Fruit fly (Drosophila melanogaster) whole organism, embryonic: ENCODE results near the gene Gr61a.

Source experiments
- Ada2b ChIP-seq: fragments of 200-800 bp; sonication (Bioruptor generic); IDR thresholded peaks from 2 replicates; pipeline ENCODE4 v1.3.6; 2022; ENCODE audit warnings: missing biosample characterization, missing genetic modification characterization
- Blimp-1 ChIP-seq: fragments of 200-800 bp; sonication (Bioruptor generic); optimal IDR thresholded peaks from 3 replicates; lab custom pipeline; 2018; ENCODE audit warnings: missing biosample characterization, missing genetic modification characterization, mild to moderate bottlenecking, moderate library complexity, missing genetic modification reagents
- Bteb2 ChIP-seq: fragments of 200-800 bp; sonication (Bioruptor generic); optimal IDR thresholded peaks from 2 replicates; lab custom pipeline; 2016; ENCODE audit warnings: missing biosample characterization, missing genetic modification characterization
- CG11696 ChIP-seq: fragments of 200-800 bp; sonication (Bioruptor generic); IDR thresholded peaks from 2 replicates; pipeline ENCODE4 v1.3.6; 2022; ENCODE audit warnings: missing biosample characterization, missing genetic modification characterization
- CG12219 ChIP-seq: fragments of 200-800 bp; sonication (Bioruptor generic); optimal IDR thresholded peaks from 3 replicates; lab custom pipeline; 2018; ENCODE audit warnings: missing biosample characterization, mild to moderate bottlenecking, missing genetic modification characterization
- CG1603 ChIP-seq: fragments of 200-800 bp; sonication (Bioruptor generic); optimal IDR thresholded peaks from 2 replicates; lab custom pipeline; 2019; ENCODE audit warnings: missing biosample characterization, mild to moderate bottlenecking, missing genetic modification characterization, moderate library complexity
- CG16863 ChIP-seq: fragments of 200-800 bp; sonication (Bioruptor generic); optimal IDR thresholded peaks from 3 replicates; lab custom pipeline; 2016; ENCODE audit warnings: missing biosample characterization, missing genetic modification characterization
- CG17328 ChIP-seq: fragments of 200-800 bp; sonication (Bioruptor generic); IDR thresholded peaks from 2 replicates; pipeline ENCODE4 v1.3.6; 2022; ENCODE audit warnings: missing biosample characterization, missing genetic modification characterization
- CG17359 ChIP-seq: fragments of 200-800 bp; sonication (Bioruptor generic); optimal IDR thresholded peaks from 3 replicates; lab custom pipeline; 2018; ENCODE audit warnings: missing biosample characterization, mild to moderate bottlenecking, missing genetic modification characterization, moderate library complexity
- CG17385 ChIP-seq: fragments of 200-800 bp; sonication (Bioruptor generic); optimal IDR thresholded peaks from 3 replicates; lab custom pipeline; 2018; ENCODE audit warnings: missing biosample characterization, mild to moderate bottlenecking, missing genetic modification characterization
- CG17802 ChIP-seq: fragments of 200-800 bp; sonication (Bioruptor generic); optimal IDR thresholded peaks from 2 replicates; lab custom pipeline; 2018; ENCODE audit warnings: missing biosample characterization, mild to moderate bottlenecking, missing genetic modification characterization, moderate library complexity
- CG2678 ChIP-seq: fragments of 200-800 bp; sonication (Bioruptor generic); optimal IDR thresholded peaks from 3 replicates; lab custom pipeline; 2019; ENCODE audit warnings: missing biosample characterization, mild to moderate bottlenecking, missing genetic modification characterization, moderate library complexity
- CG2889 ChIP-seq: fragments of 200-800 bp; sonication (Bioruptor generic); IDR thresholded peaks from 3 replicates; pipeline ENCODE4 v1.3.6; 2022; ENCODE audit warnings: missing biosample characterization, missing genetic modification characterization
- CG5245 ChIP-seq: fragments of 200-800 bp; sonication (Bioruptor generic); optimal IDR thresholded peaks from 3 replicates; lab custom pipeline; 2016; ENCODE audit warnings: missing biosample characterization, missing genetic modification characterization
- CG9437 ChIP-seq: fragments of 200-800 bp; sonication (Bioruptor generic); optimal IDR thresholded peaks from 2 replicates; lab custom pipeline; 2018; ENCODE audit warnings: missing biosample characterization, mild to moderate bottlenecking, missing genetic modification characterization
- CoRest ChIP-seq: fragments of 200-800 bp; sonication (Bioruptor generic); optimal IDR thresholded peaks from 3 replicates; lab custom pipeline; 2018; ENCODE audit warnings: missing biosample characterization, mild to moderate bottlenecking, missing genetic modification characterization, moderate library complexity
- Dp ChIP-seq: fragments of 200-800 bp; sonication (Bioruptor generic); optimal IDR thresholded peaks from 2 replicates; lab custom pipeline; 2018; ENCODE audit warnings: missing biosample characterization, mild to moderate bottlenecking, missing genetic modification characterization, moderate library complexity
- Mad ChIP-seq: fragments of 200-800 bp; sonication (Bioruptor generic); optimal IDR thresholded peaks from 2 replicates; lab custom pipeline; 2016; ENCODE audit warnings: missing biosample characterization, missing genetic modification characterization
- Med ChIP-seq: fragments of 200-800 bp; sonication (Bioruptor generic); peaks from one replicate; lab custom pipeline; 2016; ENCODE audit warnings: missing biosample characterization, missing genetic modification characterization, mild to moderate bottlenecking, inconsistent platforms, moderate library complexity
- Ravus ChIP-seq: fragments of 200-800 bp; sonication (Bioruptor generic); IDR thresholded peaks from 2 replicates; pipeline ENCODE4 v1.3.6; 2022; ENCODE audit warnings: missing biosample characterization, missing genetic modification characterization
- Sox100B ChIP-seq: fragments of 200-800 bp; sonication (Bioruptor generic); optimal IDR thresholded peaks from 3 replicates; lab custom pipeline; 2018; ENCODE audit warnings: missing biosample characterization, mild to moderate bottlenecking, missing genetic modification characterization
- Sry-β ChIP-seq: fragments of 200-800 bp; sonication (Bioruptor generic); optimal IDR thresholded peaks from 2 replicates; lab custom pipeline; 2018; ENCODE audit warnings: missing biosample characterization, mild to moderate bottlenecking, missing genetic modification characterization, moderate library complexity
- Ssrp ChIP-seq: fragments of 200-800 bp; sonication (Bioruptor generic); optimal IDR thresholded peaks from 2 replicates; lab custom pipeline; 2018; ENCODE audit warnings: missing biosample characterization, mild to moderate bottlenecking, missing genetic modification characterization, moderate library complexity
- ap ChIP-seq: fragments of 200-800 bp; sonication (Bioruptor generic); IDR thresholded peaks from 2 replicates; pipeline ENCODE4 v1.3.6; 2022; ENCODE audit warnings: missing biosample characterization, missing genetic modification characterization
- az2 ChIP-seq: fragments of 200-800 bp; sonication (Bioruptor generic); optimal IDR thresholded peaks from 3 replicates; lab custom pipeline; 2016; ENCODE audit warnings: missing biosample characterization, missing genetic modification characterization
- bsh ChIP-seq, 2 experiments: fragments of 200-800 bp; sonication (Bioruptor generic); optimal IDR thresholded peaks; 2 replicates each; lab custom pipeline; 2017 to 2018; ENCODE audit warnings: mild to moderate bottlenecking in 2 of 2, missing biosample characterization in 2 of 2, missing genetic modification characterization in 2 of 2, moderate library complexity in 1 of 2
- chn ChIP-seq: fragments of 200-800 bp; sonication (Bioruptor generic); optimal IDR thresholded peaks from 2 replicates; lab custom pipeline; 2016; ENCODE audit warnings: missing biosample characterization, missing genetic modification characterization
- crol ChIP-seq: fragments of 200-800 bp; sonication (Bioruptor generic); IDR thresholded peaks from 2 replicates; pipeline ENCODE4 v1.3.6; 2022; ENCODE audit warnings: missing biosample characterization, missing genetic modification characterization
- dmrt11E ChIP-seq: fragments of 200-800 bp; sonication (Bioruptor generic); optimal IDR thresholded peaks from 3 replicates; lab custom pipeline; 2018; ENCODE audit warnings: missing biosample characterization, mild to moderate bottlenecking, missing genetic modification characterization, moderate library complexity
- fd96Cb ChIP-seq: fragments of 200-800 bp; sonication (Bioruptor generic); optimal IDR thresholded peaks from 2 replicates; lab custom pipeline; 2018; ENCODE audit warnings: missing biosample characterization, mild to moderate bottlenecking, missing genetic modification characterization, moderate library complexity
- gem ChIP-seq: fragments of 200-800 bp; sonication (Bioruptor generic); optimal IDR thresholded peaks from 2 replicates; lab custom pipeline; 2019; ENCODE audit warnings: missing biosample characterization, mild to moderate bottlenecking, missing genetic modification characterization, moderate library complexity
- gsb ChIP-seq: fragments of 200-800 bp; sonication (Bioruptor generic); IDR thresholded peaks from 2 replicates; pipeline ENCODE4 v1.3.6; 2022; ENCODE audit warnings: missing biosample characterization, missing genetic modification characterization
- lmd ChIP-seq: fragments of 200-800 bp; sonication (Bioruptor generic); IDR thresholded peaks from 2 replicates; pipeline ENCODE4 v1.3.6; 2022; ENCODE audit warnings: missing biosample characterization, missing genetic modification characterization
- lola ChIP-seq, 3 experiments: fragments of >200 bp in 2 of 3; fragments of 200-800 bp in 1 of 3; sonication (Bioruptor generic) in 1 of 3; optimal IDR thresholded peaks; 2 replicates each; lab custom pipeline; 2017 to 2019; ENCODE audit warnings: missing biosample characterization in 3 of 3, missing genetic modification characterization in 3 of 3, mild to moderate bottlenecking in 1 of 3, moderate library complexity in 1 of 3
- nom ChIP-seq: fragments of 200-800 bp; sonication (Bioruptor generic); optimal IDR thresholded peaks from 2 replicates; lab custom pipeline; 2017; ENCODE audit warnings: missing biosample characterization, missing genetic modification characterization, mild to moderate bottlenecking, moderate library complexity, missing genetic modification reagents
- phol ChIP-seq: fragments of 200-800 bp; sonication (Bioruptor generic); optimal IDR thresholded peaks from 3 replicates; lab custom pipeline; 2018; ENCODE audit warnings: missing biosample characterization, mild to moderate bottlenecking, missing genetic modification characterization, moderate library complexity
- prd ChIP-seq, 3 experiments: fragments of >200 bp in 2 of 3; fragments of 200-800 bp in 1 of 3; sonication (Bioruptor generic) in 1 of 3; optimal IDR thresholded peaks in 2 of 3; IDR thresholded peaks in 1 of 3; 2 replicates in 2 of 3; 3 replicates in 1 of 3; pipeline versions ENCODE4 v1.3.6 to Lab custom; 2017 to 2022; ENCODE audit warnings: missing biosample characterization in 1 of 3, missing genetic modification characterization in 1 of 3
- pum ChIP-seq: fragments of 200-800 bp; sonication (Bioruptor generic); optimal IDR thresholded peaks from 2 replicates; lab custom pipeline; 2016; ENCODE audit warnings: missing biosample characterization, missing genetic modification characterization
- sens ChIP-seq: fragments of 200-800 bp; sonication (Bioruptor generic); peaks from one replicate; lab custom pipeline; 2016; ENCODE audit warnings: missing biosample characterization, missing genetic modification characterization
- vvl ChIP-seq: fragments of 200-800 bp; sonication (Bioruptor generic); IDR thresholded peaks from 2 replicates; pipeline ENCODE4 v1.3.6; 2022; ENCODE audit warnings: missing biosample characterization, missing genetic modification characterization
- zfh1 ChIP-seq: fragments of 200-800 bp; sonication (Bioruptor generic); IDR thresholded peaks from 3 replicates; pipeline ENCODE4 v1.3.6; 2022; ENCODE audit warnings: missing biosample characterization, missing genetic modification characterization

Gr61a gene

dm6 chr3L:801860-802462 is 39.3 kb upstream of the Gr61a start (continued):
- TF ChIP-seq CoRest (peak; percentile 6), nom (GFP tag; lab: Kevin White, UChicago) (peak; percentile 3), Ravus (GFP tag; lab: Robert Waterston, UW) (no peak), vvl (GFP tag; lab: Robert Waterston, UW) (peak; percentile 53), CG9437 (GFP tag; lab: Kevin White, UChicago) (no peak), CG16863 (GFP tag; lab: Kevin White, UChicago) (no peak), Ada2b (peak; percentile 20; the same call in 1 of the 2 replicates), CG1603 (peak; percentile 43), CG17802 (peak; percentile 13), CG17385 (no peak), CG12219 (GFP tag; lab: Kevin White, UChicago) (peak; percentile 3), Sox100B (GFP tag; lab: Kevin White, UChicago) (no peak), Bteb2 (GFP tag; lab: Kevin White, UChicago) (no peak), dmrt11E (tag; lab: Kevin White, UChicago) (peak; percentile 46), zfh1 (GFP tag; lab: Robert Waterston, UW) (no peak; the same call in 2 of the 3 replicates), fd96Cb (peak; percentile 36), CG5245 (peak; percentile 12), CG17359 (tag; lab: Kevin White, UChicago) (peak; percentile 50), CG11696 (GFP tag; lab: Robert Waterston, UW) (0 out of 2 replicates have a peak, but pooled peaks have one; percentile 7), Dp (GFP tag; lab: Kevin White, UChicago) (no peak), lola (GFP tag; optimal IDR thresholded peaks at IDR 0.05; lab: Kevin White, UChicago) (peak in 1 of 3 experiments; percentile 1), sens (peak; percentile 59), CG2678 (tag; lab: Kevin White, UChicago) (peak; percentile 38), gem (tag; lab: Kevin White, UChicago) (peak; percentile 41), phol (peak; percentile 31), chn (peak; percentile 24), gsb (GFP tag; lab: Robert Waterston, UW) (no peak), crol (GFP tag; lab: Robert Waterston, UW) (peak; percentile 82), ap (0 out of 2 replicates have a peak, but pooled peaks have one; percentile 8), Sry-β (no peak), Mad (no peak), Blimp-1 (GFP tag; lab: Kevin White, UChicago) (peak; percentile 45), CG2889 (no peak), prd (optimal IDR thresholded peaks at IDR 0.05; lab: Kevin White, UChicago) (no peak), prd (GFP tag; IDR thresholded peaks at IDR 0.05; lab: Robert Waterston, UW) (0 out of 3 replicates have a peak, but pooled peaks have one; percentile 13), Ssrp (tag; lab: Kevin White, UChicago) (peak; percentile 18), lmd (GFP tag; lab: Robert Waterston, UW) (0 out of 2 replicates have a peak, but pooled peaks have one; percentile 13), az2 (peak; percentile 8), pum (no peak), Med (GFP tag; lab: Kevin White, UChicago) (peak; percentile 80), CG17328 (GFP tag; lab: Robert Waterston, UW) (0 out of 2 replicates have a peak, but pooled peaks have one; percentile 17), bsh (GFP tag; optimal IDR thresholded peaks at IDR 0.05; lab: Kevin White, UChicago) (peak; percentile 36 to 51)
